Fruit fly (Drosophila melanogaster) whole organism, embryonic: ENCODE measurements around the gene CG7484.
A peak's percentile ranks its signal among the peaks of the same experiment; 100 is the strongest.

Experiments used
- Atf3 ChIP-seq: fragments of 200-800 bp; sonication (Bioruptor generic); optimal IDR thresholded peaks from 3 replicates; lab custom pipeline; 2016; ENCODE audit warnings: missing biosample characterization, missing genetic modification characterization
- B-H2 ChIP-seq: fragments of 200-800 bp; sonication (Bioruptor generic); optimal IDR thresholded peaks from 2 replicates; lab custom pipeline; 2018; ENCODE audit warnings: missing biosample characterization, mild to moderate bottlenecking, missing genetic modification characterization
- Blimp-1 ChIP-seq: fragments of 200-800 bp; sonication (Bioruptor generic); optimal IDR thresholded peaks from 3 replicates; lab custom pipeline; 2018; ENCODE audit warnings: missing biosample characterization, missing genetic modification characterization, mild to moderate bottlenecking, moderate library complexity, missing genetic modification reagents
- CG10147 ChIP-seq: fragments of 200-800 bp; sonication (Bioruptor generic); optimal IDR thresholded peaks from 2 replicates; lab custom pipeline; 2019; ENCODE audit warnings: missing biosample characterization, mild to moderate bottlenecking, missing genetic modification characterization, moderate library complexity
- CG11085 ChIP-seq: fragments of 200-800 bp; sonication (Bioruptor generic); IDR thresholded peaks from 2 replicates; pipeline ENCODE4 v1.3.6; 2022; ENCODE audit warnings: missing biosample characterization, missing genetic modification characterization
- CG11504 ChIP-seq: fragments of 200-800 bp; sonication (Bioruptor generic); optimal IDR thresholded peaks from 3 replicates; lab custom pipeline; 2019; ENCODE audit warnings: missing biosample characterization, mild to moderate bottlenecking, missing genetic modification characterization, moderate library complexity
- CG12219 ChIP-seq: fragments of 200-800 bp; sonication (Bioruptor generic); optimal IDR thresholded peaks from 3 replicates; lab custom pipeline; 2018; ENCODE audit warnings: missing biosample characterization, mild to moderate bottlenecking, missing genetic modification characterization
- CG14441 ChIP-seq: fragments of 200-800 bp; sonication (Bioruptor generic); IDR thresholded peaks from 2 replicates; pipeline ENCODE4 v1.3.6; 2022; ENCODE audit warnings: missing biosample characterization, missing genetic modification characterization
- CG2678 ChIP-seq: fragments of 200-800 bp; sonication (Bioruptor generic); optimal IDR thresholded peaks from 3 replicates; lab custom pipeline; 2019; ENCODE audit warnings: missing biosample characterization, mild to moderate bottlenecking, missing genetic modification characterization, moderate library complexity
- CG30403 ChIP-seq: fragments of 200-800 bp; sonication (Bioruptor generic); optimal IDR thresholded peaks from 3 replicates; lab custom pipeline; 2016; ENCODE audit warnings: missing biosample characterization, missing genetic modification characterization
- CG3281 ChIP-seq: fragments of 200-800 bp; sonication (Bioruptor generic); optimal IDR thresholded peaks from 3 replicates; lab custom pipeline; 2017; ENCODE audit warnings: missing biosample characterization, mild to moderate bottlenecking, missing genetic modification characterization
- CG33213 ChIP-seq: fragments of 200-800 bp; sonication (Bioruptor generic); optimal IDR thresholded peaks from 3 replicates; lab custom pipeline; 2016; ENCODE audit warnings: missing biosample characterization, missing genetic modification characterization
- CG3726 ChIP-seq: fragments of 200-800 bp; sonication (Bioruptor generic); IDR thresholded peaks from 3 replicates; pipeline ENCODE4, ENCODE4 v1.3.6; 2022; ENCODE audit warnings: missing biosample characterization, missing genetic modification characterization
- CG4282 ChIP-seq: fragments of 200-800 bp; sonication (Bioruptor generic); optimal IDR thresholded peaks from 2 replicates; lab custom pipeline; 2016; ENCODE audit warnings: missing biosample characterization, missing genetic modification characterization
- CG4617 ChIP-seq: fragments of 200-800 bp; sonication (Bioruptor generic); optimal IDR thresholded peaks from 3 replicates; lab custom pipeline; 2016; ENCODE audit warnings: missing biosample characterization, missing genetic modification characterization, borderline replicate concordance
- CG4730 ChIP-seq: fragments of 200-800 bp; sonication (Bioruptor generic); IDR thresholded peaks from 2 replicates; pipeline ENCODE4 v1.3.6; 2022; ENCODE audit warnings: missing biosample characterization, missing genetic modification characterization
- CG7556 ChIP-seq: fragments of 200-800 bp; sonication (Bioruptor generic); optimal IDR thresholded peaks from 2 replicates; lab custom pipeline; 2017; ENCODE audit warnings: missing biosample characterization, mild to moderate bottlenecking, missing genetic modification characterization
- CG7963 ChIP-seq: fragments of 200-800 bp; sonication (Bioruptor generic); IDR thresholded peaks from 3 replicates; pipeline ENCODE4 v1.3.6; 2022; ENCODE audit warnings: missing biosample characterization, missing genetic modification characterization; ENCODE audit not compliant: partially characterized antibody
- CG8359 ChIP-seq: fragments of 200-800 bp; sonication (Bioruptor generic); optimal IDR thresholded peaks from 2 replicates; lab custom pipeline; 2017; ENCODE audit warnings: missing biosample characterization, mild to moderate bottlenecking, missing genetic modification characterization, borderline replicate concordance
- CG8388 ChIP-seq: fragments of 200-800 bp; sonication (Bioruptor generic); optimal IDR thresholded peaks from 2 replicates; lab custom pipeline; 2019; ENCODE audit warnings: missing biosample characterization, mild to moderate bottlenecking, missing genetic modification characterization, moderate library complexity
- Hmr ChIP-seq: fragments of 200-800 bp; sonication (Bioruptor generic); optimal IDR thresholded peaks from 3 replicates; lab custom pipeline; 2017; ENCODE audit warnings: mild to moderate bottlenecking, missing biosample characterization, missing genetic modification reagents, missing genetic modification characterization
- Sox100B ChIP-seq: fragments of 200-800 bp; sonication (Bioruptor generic); optimal IDR thresholded peaks from 3 replicates; lab custom pipeline; 2018; ENCODE audit warnings: missing biosample characterization, mild to moderate bottlenecking, missing genetic modification characterization
- amos ChIP-seq: fragments of 200-800 bp; sonication (Bioruptor generic); IDR thresholded peaks from 2 replicates; pipeline ENCODE4 v1.3.6; 2022; ENCODE audit warnings: missing biosample characterization, missing genetic modification characterization; ENCODE audit not compliant: partially characterized antibody
- corto ChIP-seq: fragments of 200-800 bp; sonication (Bioruptor generic); optimal IDR thresholded peaks from 2 replicates; lab custom pipeline; 2016; ENCODE audit warnings: missing biosample characterization, mild to moderate bottlenecking, missing genetic modification characterization, moderate library complexity
- dan ChIP-seq: fragments of 200-800 bp; sonication (Bioruptor generic); IDR thresholded peaks from 2 replicates; pipeline ENCODE4 v1.3.6; 2022; ENCODE audit warnings: missing biosample characterization, missing genetic modification characterization
- esg ChIP-seq: fragments of 200-800 bp; sonication (Bioruptor generic); conservative IDR thresholded peaks from 2 replicates; pipeline ENCODE4 v1.3.6; 2022; ENCODE audit warnings: missing biosample characterization, missing genetic modification characterization
- gem ChIP-seq: fragments of 200-800 bp; sonication (Bioruptor generic); optimal IDR thresholded peaks from 2 replicates; lab custom pipeline; 2019; ENCODE audit warnings: missing biosample characterization, mild to moderate bottlenecking, missing genetic modification characterization, moderate library complexity
- gsb ChIP-seq: fragments of 200-800 bp; sonication (Bioruptor generic); IDR thresholded peaks from 2 replicates; pipeline ENCODE4 v1.3.6; 2022; ENCODE audit warnings: missing biosample characterization, missing genetic modification characterization
- gt ChIP-seq: fragments of 200-800 bp; sonication (Bioruptor generic); IDR thresholded peaks from 2 replicates; pipeline ENCODE4 v1.3.6; 2022; ENCODE audit warnings: missing biosample characterization, missing genetic modification characterization
- h ChIP-seq: fragments of >200 bp; optimal IDR thresholded peaks from 2 replicates; lab custom pipeline; 2017
- hbn ChIP-seq: fragments of 200-800 bp; sonication (Bioruptor generic); IDR thresholded peaks from 2 replicates; pipeline ENCODE4 v1.3.6; 2022; ENCODE audit warnings: missing biosample characterization, missing genetic modification characterization; ENCODE audit not compliant: partially characterized antibody
- hkb ChIP-seq, 2 experiments: fragments of 200-800 bp in 1 of 2; fragments of >200 bp in 1 of 2; sonication (Bioruptor generic) in 1 of 2; IDR thresholded peaks in 1 of 2; optimal IDR thresholded peaks in 1 of 2; 2 replicates each; pipeline versions ENCODE4 v1.3.6 to Lab custom; 2017 to 2022; ENCODE audit warnings: missing biosample characterization in 1 of 2, missing genetic modification characterization in 1 of 2
- pzg ChIP-seq: fragments of 200-800 bp; sonication (Bioruptor generic); optimal IDR thresholded peaks from 3 replicates; lab custom pipeline; 2018; ENCODE audit warnings: missing biosample characterization, mild to moderate bottlenecking, missing genetic modification characterization, moderate library complexity
- repo ChIP-seq: fragments of 200-800 bp; sonication (Bioruptor generic); optimal IDR thresholded peaks from 2 replicates; lab custom pipeline; 2016; ENCODE audit warnings: missing biosample characterization, missing genetic modification characterization
- salm ChIP-seq: fragments of 200-800 bp; sonication (Bioruptor generic); optimal IDR thresholded peaks from 2 replicates; lab custom pipeline; 2018; ENCODE audit warnings: missing biosample characterization, mild to moderate bottlenecking, missing genetic modification characterization
- sc ChIP-seq, 3 experiments: fragments of >200 bp in 2 of 3; fragments of 200-800 bp in 1 of 3; sonication (Bioruptor generic) in 1 of 3; optimal IDR thresholded peaks; 2 replicates in 2 of 3; 3 replicates in 1 of 3; lab custom pipeline; 2017; ENCODE audit warnings: mild to moderate bottlenecking in 1 of 3, missing biosample characterization in 1 of 3, missing genetic modification characterization in 1 of 3, missing genetic modification reagents in 1 of 3
- schlank ChIP-seq: fragments of 200-800 bp; sonication (Bioruptor generic); optimal IDR thresholded peaks from 2 replicates; lab custom pipeline; 2018; ENCODE audit warnings: missing biosample characterization, mild to moderate bottlenecking, missing genetic modification characterization
- sim ChIP-seq: fragments of 200-800 bp; sonication (Bioruptor generic); IDR thresholded peaks from 2 replicates; pipeline ENCODE4 v1.3.6; 2022; ENCODE audit warnings: missing biosample characterization, missing genetic modification characterization
- slou ChIP-seq: fragments of 200-800 bp; sonication (Bioruptor generic); optimal IDR thresholded peaks from 3 replicates; lab custom pipeline; 2016; ENCODE audit warnings: missing biosample characterization, missing genetic modification characterization
- tll ChIP-seq, 2 experiments: fragments of 200-800 bp in 1 of 2; fragments of >200 bp in 1 of 2; sonication (Bioruptor generic) in 1 of 2; optimal IDR thresholded peaks; 2 replicates each; lab custom pipeline; 2017 to 2019; ENCODE audit warnings: missing biosample characterization in 2 of 2, missing genetic modification characterization in 2 of 2, mild to moderate bottlenecking in 1 of 2, moderate library complexity in 1 of 2
- twi ChIP-seq: fragments of 200-800 bp; optimal IDR thresholded peaks from 2 replicates; lab custom pipeline; 2019; ENCODE audit warnings: missing biosample characterization, mild to moderate bottlenecking, missing genetic modification characterization, moderate library complexity
- vnd ChIP-seq: fragments of 200-800 bp; sonication (Bioruptor generic); IDR thresholded peaks from 3 replicates; pipeline ENCODE4 v1.3.6; 2022; ENCODE audit warnings: missing biosample characterization, missing genetic modification characterization; ENCODE audit not compliant: partially characterized antibody
- wdn ChIP-seq: fragments of 200-800 bp; sonication (Bioruptor generic); IDR thresholded peaks from 2 replicates; pipeline ENCODE4 v1.3.6; 2022; ENCODE audit warnings: missing biosample characterization, missing genetic modification characterization
- zen ChIP-seq: fragments of 200-800 bp; sonication (Bioruptor generic); optimal IDR thresholded peaks from 3 replicates; lab custom pipeline; 2018; ENCODE audit warnings: missing biosample characterization, mild to moderate bottlenecking, missing genetic modification characterization, moderate library complexity
- zen2 ChIP-seq: fragments of 200-800 bp; sonication (Bioruptor generic); IDR thresholded peaks from 3 replicates; pipeline ENCODE4 v1.3.6; 2022; ENCODE audit warnings: missing biosample characterization, missing genetic modification characterization; ENCODE audit not compliant: partially characterized antibody

CG7484 gene

DNA sequence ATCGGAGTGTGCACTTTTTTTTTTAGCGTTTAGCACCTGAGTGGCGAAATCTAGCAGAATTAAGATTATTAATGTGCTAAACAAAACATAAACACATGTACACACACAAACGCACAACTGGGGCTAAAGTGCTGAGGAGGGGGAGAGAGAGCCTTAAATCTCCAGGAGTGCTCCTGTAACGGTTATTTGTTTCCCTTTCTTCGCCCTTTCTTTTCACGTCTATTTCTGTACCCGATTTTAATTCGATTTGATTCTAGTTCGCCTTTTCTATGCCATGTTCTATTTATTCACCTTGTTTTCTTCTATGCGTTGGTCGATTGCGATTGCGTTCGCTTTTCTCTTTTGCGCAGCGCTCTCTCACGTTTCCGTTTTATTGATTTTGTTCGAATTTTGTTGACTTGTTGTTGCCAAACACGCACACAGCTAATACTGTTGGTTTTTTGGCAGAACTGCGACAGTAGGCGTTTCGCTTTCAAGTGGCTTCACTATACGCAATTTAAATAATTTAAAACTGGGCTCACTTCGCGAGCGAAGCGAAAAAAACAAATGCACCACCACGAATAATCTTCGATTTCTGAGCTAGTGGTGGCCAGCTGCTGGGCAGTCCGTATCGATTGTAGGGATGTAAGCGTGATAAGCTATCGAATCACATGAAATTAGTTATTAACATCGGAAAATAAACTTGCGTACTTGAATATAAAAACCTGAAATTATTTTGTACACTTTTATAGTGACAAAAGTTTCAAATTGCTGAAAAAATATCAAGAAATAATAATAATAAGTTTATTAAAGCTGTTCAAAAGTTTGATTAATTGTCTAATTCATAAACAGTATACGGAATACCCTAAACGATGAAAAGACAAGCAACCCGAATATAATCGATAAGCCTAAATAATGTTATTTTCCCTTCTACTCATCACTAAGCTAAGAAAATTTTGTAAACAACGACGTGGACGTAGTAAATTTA lies at the start of gene CG7484, which contains the start of the genes Krn and Ndfip (continued):
- TF ChIP-seq pzg (GFP tag; lab: Kevin White, UChicago) (peak; percentile 76), CG8359 (GFP tag; lab: Kevin White, UChicago) (no peak), CG14441 (GFP tag; lab: Robert Waterston, UW) (peak; percentile 83), Atf3 (peak; percentile 75), twi (tag; lab: Kevin White, UChicago) (peak; percentile 87), CG2678 (tag; lab: Kevin White, UChicago) (peak; percentile 93), CG10147 (GFP tag; lab: Kevin White, UChicago) (peak; percentile 87), gsb (GFP tag; lab: Robert Waterston, UW) (peak; percentile 54; the same call in 1 of the 2 replicates), CG12219 (GFP tag; lab: Kevin White, UChicago) (peak; percentile 53), CG11504 (tag; lab: Kevin White, UChicago) (peak; percentile 90), CG8388 (peak; percentile 80), sc (optimal IDR thresholded peaks at IDR 0.05; lab: Kevin White, UChicago) (no peak), sc (GFP tag; optimal IDR thresholded peaks at IDR 0.05; lab: Kevin White, UChicago) (peak; percentile 55), amos (GFP tag; lab: Robert Waterston, UW) (peak; percentile 94), sim (no peak), CG30403 (GFP tag; lab: Kevin White, UChicago) (peak; percentile 95), hkb (optimal IDR thresholded peaks at IDR 0.05; lab: Kevin White, UChicago) (no peak), hkb (GFP tag; IDR thresholded peaks at IDR 0.05; lab: Robert Waterston, UW) (peak; percentile 71), zen2 (GFP tag; lab: Robert Waterston, UW) (no peak; the same call in 2 of the 3 replicates), esg (GFP tag; lab: Robert Waterston, UW) (peak; percentile 84), CG4282 (no peak), schlank (tag; lab: Kevin White, UChicago) (peak; percentile 39), CG3726 (GFP tag; lab: Robert Waterston, UW) (0 out of 3 replicates have a peak, but pooled peaks have one; percentile 63), CG11085 (GFP tag; lab: Robert Waterston, UW) (peak; percentile 83), repo (GFP tag; lab: Kevin White, UChicago) (peak; percentile 63), dan (GFP tag; lab: Robert Waterston, UW) (no peak), wdn (peak; percentile 73), CG7963 (peak; percentile 87), zen (tag; lab: Kevin White, UChicago) (peak; percentile 91), CG7556 (GFP tag; lab: Kevin White, UChicago) (peak; percentile 83), gt (GFP tag; lab: Robert Waterston, UW) (peak; percentile 61; the same call in 1 of the 2 replicates), Hmr (peak; percentile 88), gem (tag; lab: Kevin White, UChicago) (peak; percentile 96), B-H2 (GFP tag; lab: Kevin White, UChicago) (peak; percentile 90), CG3281 (GFP tag; lab: Kevin White, UChicago) (peak; percentile 83), CG4617 (GFP tag; lab: Kevin White, UChicago) (peak; percentile 56), tll (GFP tag; optimal IDR thresholded peaks at IDR 0.05; lab: Kevin White, UChicago) (peak in 1 of 2 experiments; percentile 37), salm (peak; percentile 74), h (lab: Kevin White, UChicago) (no peak), CG4730 (peak; percentile 73), hbn (peak; percentile 95), corto (GFP tag; lab: Kevin White, UChicago) (peak; percentile 61), Blimp-1 (GFP tag; lab: Kevin White, UChicago) (peak; percentile 82), slou (GFP tag; lab: Kevin White, UChicago) (peak; percentile 66), vnd (GFP tag; lab: Robert Waterston, UW) (peak; percentile 97), Sox100B (GFP tag; lab: Kevin White, UChicago) (peak; percentile 84), CG33213 (GFP tag; lab: Kevin White, UChicago) (peak; percentile 71)
